Worm (Caenorhabditis elegans): ENCODE results near the gene try-4.

ce11 chrV:20829511-20829910, 31.4 kb downstream of the try-4 start, which contains the start of gene num-1:
- TF ChIP-seq ama-1 (optimal IDR thresholded peaks at IDR 0.05), result no peak
- TF ChIP-seq unc-39 (tag; optimal IDR thresholded peaks at IDR 0.05), result no peak
- no peak for TF ChIP-seq egl-27 (tag; optimal IDR thresholded peaks at IDR 0.05)
- no peak for TF ChIP-seq nhr-25 (tag; optimal IDR thresholded peaks at IDR 0.05)
- TF ChIP-seq crh-2 (tag; optimal IDR thresholded peaks at IDR 0.05), result no peak
- TF ChIP-seq fos-1 (tag; optimal IDR thresholded peaks at IDR 0.05), result no peak
- TF ChIP-seq lin-13 (GFP tag; optimal IDR thresholded peaks at IDR 0.05), result no peak
- TF ChIP-seq snpc-4 (tag; optimal IDR thresholded peaks at IDR 0.05), result no peak
- no peak for TF ChIP-seq skn-1 (tag; optimal IDR thresholded peaks at IDR 0.05)
